Worm (Caenorhabditis elegans) whole organism, L2 larva: ENCODE data around the gene nhr-84.

Source experiments
- ama-1 ChIP-seq: fragments of 150-350 bp; optimal IDR thresholded peaks from 2 replicates; lab custom pipeline; 2018; ENCODE audit warnings: inconsistent platforms
- ceh-82 ChIP-seq: fragments of 150-350 bp; optimal IDR thresholded peaks from 2 replicates; lab custom pipeline; 2014; ENCODE audit warnings: missing biosample characterization, missing genetic modification characterization
- egl-27 ChIP-seq: sonication (generic microtip); optimal IDR thresholded peaks from 3 replicates; lab custom pipeline; 2017; ENCODE audit warnings: missing biosample characterization, missing genetic modification reagents, missing genetic modification characterization
- lin-11 ChIP-seq: fragments of 150-350 bp; sonication (generic microtip); optimal IDR thresholded peaks from 2 replicates; lab custom pipeline; 2014; ENCODE audit warnings: missing biosample characterization, missing genetic modification characterization, inconsistent platforms, mixed read lengths
- lin-39 ChIP-seq: fragments of 150-350 bp; optimal IDR thresholded peaks from 2 replicates; lab custom pipeline; 2014; ENCODE audit warnings: missing biosample characterization, missing genetic modification reagents, missing genetic modification characterization
- lsy-2 ChIP-seq, 2 experiments: fragments of 150-350 bp in 1 of 2; sonication (generic microtip) in 1 of 2; optimal IDR thresholded peaks; 2 replicates each; lab custom pipeline; 2014 to 2017; ENCODE audit warnings: missing biosample characterization in 2 of 2, missing genetic modification characterization in 2 of 2
- nhr-11 ChIP-seq: fragments of 150-350 bp; optimal IDR thresholded peaks from 2 replicates; lab custom pipeline; 2014; ENCODE audit warnings: missing biosample characterization, missing genetic modification characterization
- nhr-77 ChIP-seq: fragments of 150-350 bp; optimal IDR thresholded peaks from 2 replicates; lab custom pipeline; 2014; ENCODE audit warnings: missing biosample characterization, missing genetic modification characterization
- unc-39 ChIP-seq: fragments of 150-350 bp; optimal IDR thresholded peaks from 2 replicates; lab custom pipeline; 2014; ENCODE audit warnings: missing biosample characterization, missing genetic modification characterization
- zag-1 ChIP-seq: fragments of 150-350 bp; optimal IDR thresholded peaks from 2 replicates; lab custom pipeline; 2014; ENCODE audit warnings: missing biosample characterization, missing genetic modification characterization
- ztf-11 ChIP-seq: sonication (generic microtip); optimal IDR thresholded peaks from 2 replicates; lab custom pipeline; 2017; ENCODE audit warnings: missing biosample characterization, missing genetic modification characterization

ce11 chrV:15831586-15831985 lies 47.8 kb downstream of the nhr-84 start, which contains the start of gene srbc-56:
- TF ChIP-seq zag-1 (tag; lab: Kevin White, UChicago) (no peak), nhr-11 (tag; lab: Kevin White, UChicago) (no peak), unc-39 (no peak), ama-1 (lab: Kevin White, UChicago) (no peak), egl-27 (no peak), lsy-2 (tag; optimal IDR thresholded peaks at IDR 0.05; lab: Kevin White, UChicago) (no peak), nhr-77 (no peak), lin-11 (tag; lab: Kevin White, UChicago) (no peak), ztf-11 (tag; lab: Kevin White, UChicago) (no peak), lin-39 (tag; lab: Kevin White, UChicago) (no peak), ceh-82 (tag; lab: Kevin White, UChicago) (no peak)
